Fruit fly (Drosophila melanogaster) whole organism, embryonic: ENCODE measurements around the gene nudE.
A peak's percentile ranks its signal among the peaks of the same experiment; 100 is the strongest.

Source experiments
- Bgb ChIP-seq: fragments of 200-800 bp; sonication (Bioruptor generic); IDR thresholded peaks from 2 replicates; pipeline ENCODE4 v1.3.6; 2022; ENCODE audit warnings: missing biosample characterization, missing genetic modification characterization; ENCODE audit not compliant: partially characterized antibody
- Bteb2 ChIP-seq: fragments of 200-800 bp; sonication (Bioruptor generic); optimal IDR thresholded peaks from 2 replicates; lab custom pipeline; 2016; ENCODE audit warnings: missing biosample characterization, missing genetic modification characterization
- CG14441 ChIP-seq: fragments of 200-800 bp; sonication (Bioruptor generic); IDR thresholded peaks from 2 replicates; pipeline ENCODE4 v1.3.6; 2022; ENCODE audit warnings: missing biosample characterization, missing genetic modification characterization
- CG15479 ChIP-seq: fragments of 200-800 bp; sonication (Bioruptor generic); optimal IDR thresholded peaks from 3 replicates; lab custom pipeline; 2019; ENCODE audit warnings: missing biosample characterization, mild to moderate bottlenecking, missing genetic modification characterization, moderate library complexity
- CG15514 ChIP-seq: fragments of 200-800 bp; sonication (Bioruptor generic); optimal IDR thresholded peaks from 3 replicates; lab custom pipeline; 2017; ENCODE audit warnings: missing biosample characterization, missing genetic modification characterization, mild to moderate bottlenecking, moderate library complexity, missing genetic modification reagents
- CG16815 ChIP-seq: fragments of 200-800 bp; sonication (Bioruptor generic); optimal IDR thresholded peaks from 3 replicates; lab custom pipeline; 2017; ENCODE audit warnings: missing biosample characterization, mild to moderate bottlenecking, missing genetic modification characterization
- CG18011 ChIP-seq: fragments of 200-800 bp; sonication (Bioruptor generic); optimal IDR thresholded peaks from 2 replicates; lab custom pipeline; 2017; ENCODE audit warnings: missing biosample characterization, missing genetic modification characterization, mild to moderate bottlenecking, moderate library complexity, missing genotype
- CG30431 ChIP-seq: fragments of 200-800 bp; sonication (Bioruptor generic); optimal IDR thresholded peaks from 2 replicates; lab custom pipeline; 2017; ENCODE audit warnings: missing biosample characterization, missing genetic modification characterization
- CG34422 ChIP-seq: fragments of 200-800 bp; sonication (Bioruptor generic); IDR thresholded peaks from 3 replicates; pipeline ENCODE4 v1.3.6; 2022; ENCODE audit warnings: missing biosample characterization, missing genetic modification characterization
- CG3726 ChIP-seq: fragments of 200-800 bp; sonication (Bioruptor generic); IDR thresholded peaks from 3 replicates; pipeline ENCODE4, ENCODE4 v1.3.6; 2022; ENCODE audit warnings: missing biosample characterization, missing genetic modification characterization
- CG4328 ChIP-seq: fragments of 200-800 bp; sonication (Bioruptor generic); optimal IDR thresholded peaks from 3 replicates; lab custom pipeline; 2017; ENCODE audit warnings: missing biosample characterization, missing genetic modification reagents, missing genetic modification characterization
- CG6689 ChIP-seq: fragments of 200-800 bp; sonication (Bioruptor generic); IDR thresholded peaks from 2 replicates; pipeline ENCODE4 v1.3.6; 2022; ENCODE audit warnings: missing biosample characterization, missing genetic modification characterization
- CG7556 ChIP-seq: fragments of 200-800 bp; sonication (Bioruptor generic); optimal IDR thresholded peaks from 2 replicates; lab custom pipeline; 2017; ENCODE audit warnings: missing biosample characterization, mild to moderate bottlenecking, missing genetic modification characterization
- CG8290 ChIP-seq, 3 experiments: fragments of 200-800 bp; sonication (Bioruptor generic); optimal IDR thresholded peaks; 2 replicates each; lab custom pipeline; 2016 to 2019; ENCODE audit warnings: missing biosample characterization in 3 of 3, missing genetic modification characterization in 3 of 3, mild to moderate bottlenecking in 2 of 3, moderate library complexity in 1 of 3
- CHES-1-like ChIP-seq: fragments of 200-800 bp; sonication (Bioruptor generic); optimal IDR thresholded peaks from 2 replicates; lab custom pipeline; 2016; ENCODE audit warnings: missing biosample characterization, missing genetic modification characterization
- Dek ChIP-seq: fragments of 200-800 bp; sonication (Bioruptor generic); optimal IDR thresholded peaks from 3 replicates; lab custom pipeline; 2019; ENCODE audit warnings: missing biosample characterization, mild to moderate bottlenecking, missing genetic modification characterization, moderate library complexity
- Dref ChIP-seq: fragments of 200-800 bp; sonication (Bioruptor generic); IDR thresholded peaks from 2 replicates; pipeline ENCODE4 v1.3.6; 2022; ENCODE audit warnings: missing biosample characterization, missing genetic modification characterization
- Drgx ChIP-seq: fragments of 200-800 bp; sonication (Bioruptor generic); IDR thresholded peaks from 2 replicates; pipeline ENCODE4 v1.3.6; 2022; ENCODE audit warnings: missing biosample characterization, missing genetic modification characterization
- GATAe ChIP-seq: fragments of 200-800 bp; sonication (Bioruptor generic); conservative IDR thresholded peaks from 2 replicates; pipeline ENCODE4 v1.3.6; 2022; ENCODE audit warnings: missing biosample characterization, missing genetic modification characterization
- Kr ChIP-seq: fragments of 200-800 bp; sonication (Bioruptor generic); optimal IDR thresholded peaks from 2 replicates; lab custom pipeline; 2017; ENCODE audit warnings: missing biosample characterization, mild to moderate bottlenecking, missing genetic modification characterization
- MTF-1 ChIP-seq: fragments of 200-800 bp; sonication (Bioruptor generic); optimal IDR thresholded peaks from 2 replicates; lab custom pipeline; 2018; ENCODE audit warnings: missing biosample characterization, mild to moderate bottlenecking, missing genetic modification characterization, borderline replicate concordance
- Nf-YC ChIP-seq: fragments of 200-800 bp; optimal IDR thresholded peaks from 3 replicates; lab custom pipeline; 2019; ENCODE audit warnings: missing biosample characterization, mild to moderate bottlenecking, missing genetic modification characterization, moderate library complexity
- Pdp1 ChIP-seq, 2 experiments: fragments of 200-800 bp; sonication (Bioruptor generic); optimal IDR thresholded peaks; 3 replicates each; lab custom pipeline; 2016; ENCODE audit warnings: missing biosample characterization in 2 of 2, missing genetic modification characterization in 2 of 2, mild to moderate bottlenecking in 1 of 2, moderate library complexity in 1 of 2
- Rfx ChIP-seq: fragments of 200-800 bp; sonication (Bioruptor generic); IDR thresholded peaks from 2 replicates; pipeline ENCODE4 v1.3.6; 2022; ENCODE audit warnings: missing biosample characterization, missing genetic modification characterization
- YL-1 ChIP-seq: fragments of 200-800 bp; sonication (Bioruptor generic); optimal IDR thresholded peaks from 3 replicates; lab custom pipeline; 2017; ENCODE audit warnings: missing biosample characterization, mild to moderate bottlenecking, missing genetic modification characterization
- abd-A ChIP-seq: fragments of 200-800 bp; sonication (Bioruptor generic); optimal IDR thresholded peaks from 3 replicates; lab custom pipeline; 2019; ENCODE audit warnings: missing biosample characterization, mild to moderate bottlenecking, missing genetic modification characterization, moderate library complexity
- bbx ChIP-seq: fragments of 200-800 bp; sonication (Bioruptor generic); IDR thresholded peaks from 2 replicates; pipeline ENCODE4 v1.3.6; 2022; ENCODE audit warnings: missing biosample characterization, missing genetic modification characterization; ENCODE audit not compliant: partially characterized antibody
- cas ChIP-seq: fragments of 200-800 bp; sonication (Bioruptor generic); IDR thresholded peaks from 2 replicates; pipeline ENCODE4 v1.3.6; 2022; ENCODE audit warnings: missing biosample characterization, missing genetic modification characterization
- chinmo ChIP-seq: fragments of 200-800 bp; sonication (Bioruptor generic); IDR thresholded peaks from 4 replicates; pipeline ENCODE4 v1.3.6; 2022; ENCODE audit warnings: missing biosample characterization, missing genetic modification characterization; ENCODE audit not compliant: partially characterized antibody
- crc ChIP-seq: fragments of 200-800 bp; sonication (Bioruptor generic); optimal IDR thresholded peaks from 2 replicates; lab custom pipeline; 2016; ENCODE audit warnings: missing biosample characterization, missing genetic modification characterization
- da ChIP-seq: fragments of 200-800 bp; sonication (Bioruptor generic); optimal IDR thresholded peaks from 2 replicates; lab custom pipeline; 2016; ENCODE audit warnings: missing biosample characterization, missing genetic modification characterization
- danr ChIP-seq: fragments of 200-800 bp; sonication (Bioruptor generic); IDR thresholded peaks from 2 replicates; pipeline ENCODE4 v1.3.6; 2022; ENCODE audit warnings: missing biosample characterization, missing genetic modification characterization
- dati ChIP-seq: fragments of 200-800 bp; sonication (Bioruptor generic); IDR thresholded peaks from 2 replicates; pipeline ENCODE4 v1.3.6; 2022; ENCODE audit warnings: missing biosample characterization, missing genetic modification characterization
- gcm ChIP-seq: fragments of 200-800 bp; sonication (Bioruptor generic); optimal IDR thresholded peaks from 2 replicates; lab custom pipeline; 2019; ENCODE audit warnings: missing biosample characterization, mild to moderate bottlenecking, missing genetic modification characterization, moderate library complexity
- hkb ChIP-seq, 2 experiments: fragments of 200-800 bp in 1 of 2; fragments of >200 bp in 1 of 2; sonication (Bioruptor generic) in 1 of 2; IDR thresholded peaks in 1 of 2; optimal IDR thresholded peaks in 1 of 2; 2 replicates each; pipeline versions ENCODE4 v1.3.6 to Lab custom; 2017 to 2022; ENCODE audit warnings: missing biosample characterization in 1 of 2, missing genetic modification characterization in 1 of 2
- kni ChIP-seq: fragments of 200-800 bp; sonication (Bioruptor generic); optimal IDR thresholded peaks from 3 replicates; lab custom pipeline; 2017; ENCODE audit warnings: mild to moderate bottlenecking, missing biosample characterization, missing genetic modification reagents, missing genetic modification characterization
- lola ChIP-seq, 3 experiments: fragments of >200 bp in 2 of 3; fragments of 200-800 bp in 1 of 3; sonication (Bioruptor generic) in 1 of 3; optimal IDR thresholded peaks; 2 replicates each; lab custom pipeline; 2017 to 2019; ENCODE audit warnings: missing biosample characterization in 3 of 3, missing genetic modification characterization in 3 of 3, mild to moderate bottlenecking in 1 of 3, moderate library complexity in 1 of 3
- otp ChIP-seq: fragments of 200-800 bp; sonication (Bioruptor generic); IDR thresholded peaks from 3 replicates; pipeline ENCODE4, ENCODE4 v1.3.6; 2022; ENCODE audit warnings: missing biosample characterization, missing genetic modification characterization
- prd ChIP-seq, 3 experiments: fragments of >200 bp in 2 of 3; fragments of 200-800 bp in 1 of 3; sonication (Bioruptor generic) in 1 of 3; optimal IDR thresholded peaks in 2 of 3; IDR thresholded peaks in 1 of 3; 2 replicates in 2 of 3; 3 replicates in 1 of 3; pipeline versions ENCODE4 v1.3.6 to Lab custom; 2017 to 2022; ENCODE audit warnings: missing biosample characterization in 1 of 3, missing genetic modification characterization in 1 of 3
- run ChIP-seq: fragments of 200-800 bp; sonication (Bioruptor generic); optimal IDR thresholded peaks from 3 replicates; lab custom pipeline; 2018; ENCODE audit warnings: missing biosample characterization, mild to moderate bottlenecking, missing genetic modification characterization
- sc ChIP-seq, 3 experiments: fragments of >200 bp in 2 of 3; fragments of 200-800 bp in 1 of 3; sonication (Bioruptor generic) in 1 of 3; optimal IDR thresholded peaks; 2 replicates in 2 of 3; 3 replicates in 1 of 3; lab custom pipeline; 2017; ENCODE audit warnings: mild to moderate bottlenecking in 1 of 3, missing biosample characterization in 1 of 3, missing genetic modification characterization in 1 of 3, missing genetic modification reagents in 1 of 3
- sqz ChIP-seq: fragments of 200-800 bp; sonication (Bioruptor generic); optimal IDR thresholded peaks from 3 replicates; lab custom pipeline; 2018; ENCODE audit warnings: missing biosample characterization, mild to moderate bottlenecking, missing genetic modification characterization
- stwl ChIP-seq: fragments of 200-800 bp; sonication (Bioruptor generic); optimal IDR thresholded peaks from 3 replicates; lab custom pipeline; 2018; ENCODE audit warnings: missing biosample characterization, mild to moderate bottlenecking, missing genetic modification characterization, moderate library complexity
- tgo ChIP-seq: fragments of 200-800 bp; sonication (Bioruptor generic); IDR thresholded peaks from 3 replicates; pipeline ENCODE4 v1.3.6; 2022; ENCODE audit warnings: missing biosample characterization, missing genetic modification characterization
- trh ChIP-seq: fragments of 200-800 bp; sonication (Bioruptor generic); optimal IDR thresholded peaks from 2 replicates; lab custom pipeline; 2016; ENCODE audit warnings: missing biosample characterization, missing genetic modification characterization
- vvl ChIP-seq: fragments of 200-800 bp; sonication (Bioruptor generic); IDR thresholded peaks from 2 replicates; pipeline ENCODE4 v1.3.6; 2022; ENCODE audit warnings: missing biosample characterization, missing genetic modification characterization
- wor ChIP-seq: fragments of 200-800 bp; sonication (Bioruptor generic); IDR thresholded peaks from 2 replicates; pipeline ENCODE4 v1.3.6; 2022; ENCODE audit warnings: missing biosample characterization, missing genetic modification characterization

Gene nudE

DNA sequence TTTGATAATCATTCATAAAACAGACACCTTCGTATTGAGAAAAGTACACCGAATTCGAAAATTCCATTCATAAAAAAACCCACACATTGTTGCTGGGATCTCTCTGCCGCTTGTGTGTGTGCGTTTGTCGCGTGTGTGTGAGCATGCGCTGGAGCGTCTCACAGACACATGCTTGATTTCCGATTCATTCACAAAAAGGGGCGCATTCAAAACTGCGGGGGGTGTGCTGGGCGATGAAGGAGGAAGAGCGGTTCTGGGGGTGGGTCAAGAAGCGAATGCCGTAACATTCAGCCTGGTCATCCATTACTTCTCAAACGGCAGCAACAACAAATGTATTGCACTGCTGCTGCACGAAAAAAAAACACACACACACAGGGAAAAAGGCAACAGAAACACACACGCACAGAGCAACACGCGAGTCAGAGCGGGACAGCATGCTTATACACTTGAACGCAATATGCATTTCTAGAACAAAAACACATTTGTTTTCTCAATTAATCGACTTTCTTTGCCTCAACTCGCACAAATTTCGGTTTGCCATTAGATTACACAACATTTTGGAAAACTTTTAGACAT, 45.1 kb upstream of the nudE start (continued):
- TF ChIP-seq danr (GFP tag; lab: Robert Waterston, UW) (no peak), YL-1 (GFP tag; lab: Kevin White, UChicago) (peak; percentile 33), GATAe (GFP tag; lab: Robert Waterston, UW) (no peak), bbx (GFP tag; lab: Robert Waterston, UW) (peak; percentile 55; the same call in 1 of the 2 replicates), CG3726 (GFP tag; lab: Robert Waterston, UW) (no peak), Dek (no peak), CG14441 (GFP tag; lab: Robert Waterston, UW) (no peak), CG15479 (GFP tag; lab: Kevin White, UChicago) (peak; percentile 75), Bgb (peak; percentile 31; the same call in 1 of the 2 replicates), Bteb2 (GFP tag; lab: Kevin White, UChicago) (no peak), wor (no peak), CG7556 (GFP tag; lab: Kevin White, UChicago) (no peak), CHES-1-like (GFP tag; lab: Kevin White, UChicago) (no peak), Pdp1 (GFP tag; optimal IDR thresholded peaks at IDR 0.05; lab: Kevin White, UChicago) (peak in 1 of 2 experiments; percentile 40), trh (no peak), CG8290 (GFP tag; optimal IDR thresholded peaks at IDR 0.05; lab: Kevin White, UChicago) (no peak), CG8290 (tag; optimal IDR thresholded peaks at IDR 0.05; lab: Kevin White, UChicago) (peak in 1 of 2 experiments; percentile 48), sqz (GFP tag; lab: Kevin White, UChicago) (peak; percentile 77), CG4328 (GFP tag; lab: Kevin White, UChicago) (no peak), CG30431 (GFP tag; lab: Kevin White, UChicago) (no peak), cas (GFP tag; lab: Robert Waterston, UW) (no peak), CG18011 (peak; percentile 95), abd-A (tag; lab: Kevin White, UChicago) (peak; percentile 76), stwl (tag; lab: Kevin White, UChicago) (no peak), kni (peak; percentile 1), CG6689 (GFP tag; lab: Robert Waterston, UW) (no peak), hkb (optimal IDR thresholded peaks at IDR 0.05; lab: Kevin White, UChicago) (no peak), hkb (GFP tag; IDR thresholded peaks at IDR 0.05; lab: Robert Waterston, UW) (no peak), otp (GFP tag; lab: Robert Waterston, UW) (no peak; the same call in 2 of the 3 replicates), CG34422 (GFP tag; lab: Robert Waterston, UW) (peak; percentile 84; the same call in 2 of the 3 replicates), tgo (GFP tag; lab: Robert Waterston, UW) (no peak), gcm (GFP tag; lab: Kevin White, UChicago) (no peak), Dref (GFP tag; lab: Robert Waterston, UW) (0 out of 2 replicates have a peak, but pooled peaks have one; percentile 7), lola (GFP tag; optimal IDR thresholded peaks at IDR 0.05; lab: Kevin White, UChicago) (peak in 1 of 3 experiments; percentile 54), run (no peak), da (GFP tag; lab: Kevin White, UChicago) (no peak), Kr (no peak), Rfx (GFP tag; lab: Robert Waterston, UW) (no peak), CG16815 (GFP tag; lab: Kevin White, UChicago) (no peak), Drgx (GFP tag; lab: Robert Waterston, UW) (peak; percentile 53; the same call in 1 of the 2 replicates), MTF-1 (GFP tag; lab: Kevin White, UChicago) (no peak), prd (optimal IDR thresholded peaks at IDR 0.05; lab: Kevin White, UChicago) (no peak), prd (GFP tag; IDR thresholded peaks at IDR 0.05; lab: Robert Waterston, UW) (no peak), chinmo (peak; percentile 91; the same call in 3 of the 4 replicates), crc (GFP tag; lab: Kevin White, UChicago) (no peak), Nf-YC (tag; lab: Kevin White, UChicago) (no peak), sc (optimal IDR thresholded peaks at IDR 0.05; lab: Kevin White, UChicago) (no peak), sc (GFP tag; optimal IDR thresholded peaks at IDR 0.05; lab: Kevin White, UChicago) (no peak), CG15514 (peak; percentile 16), dati (GFP tag; lab: Robert Waterston, UW) (no peak), vvl (GFP tag; lab: Robert Waterston, UW) (peak; percentile 62)
